Fruit fly (Drosophila melanogaster) whole organism, larva: ENCODE measurements around the gene Ca-Ma2d.

Experiments used
- noc ChIP-seq: fragments of 200-800 bp; sonication (Bioruptor generic); optimal IDR thresholded peaks from 3 replicates; lab custom pipeline; 2019; ENCODE audit warnings: missing biosample characterization, mild to moderate bottlenecking, missing genetic modification characterization, moderate library complexity

The Ca-Ma2d gene

DNA sequence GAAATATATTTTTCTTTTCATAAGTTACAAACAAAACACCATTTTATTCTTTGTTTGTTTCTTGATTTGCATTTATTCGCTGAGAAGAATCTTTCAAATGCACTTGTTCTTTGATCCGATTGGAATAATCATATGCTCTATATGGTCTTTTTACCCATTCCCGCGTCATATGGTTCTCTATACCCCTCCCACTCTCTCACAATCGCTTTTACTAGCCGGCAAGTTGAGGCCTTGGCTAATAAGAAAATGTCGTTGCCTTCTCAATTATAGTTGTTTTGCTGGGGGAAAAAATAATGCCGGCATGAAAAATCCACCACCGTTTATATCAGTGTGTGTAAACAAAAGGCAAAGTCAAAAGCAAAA lies 37.6 kb downstream of the Ca-Ma2d start:
- no peak for TF ChIP-seq noc (tag; lab: Kevin White, UChicago)

DNA sequence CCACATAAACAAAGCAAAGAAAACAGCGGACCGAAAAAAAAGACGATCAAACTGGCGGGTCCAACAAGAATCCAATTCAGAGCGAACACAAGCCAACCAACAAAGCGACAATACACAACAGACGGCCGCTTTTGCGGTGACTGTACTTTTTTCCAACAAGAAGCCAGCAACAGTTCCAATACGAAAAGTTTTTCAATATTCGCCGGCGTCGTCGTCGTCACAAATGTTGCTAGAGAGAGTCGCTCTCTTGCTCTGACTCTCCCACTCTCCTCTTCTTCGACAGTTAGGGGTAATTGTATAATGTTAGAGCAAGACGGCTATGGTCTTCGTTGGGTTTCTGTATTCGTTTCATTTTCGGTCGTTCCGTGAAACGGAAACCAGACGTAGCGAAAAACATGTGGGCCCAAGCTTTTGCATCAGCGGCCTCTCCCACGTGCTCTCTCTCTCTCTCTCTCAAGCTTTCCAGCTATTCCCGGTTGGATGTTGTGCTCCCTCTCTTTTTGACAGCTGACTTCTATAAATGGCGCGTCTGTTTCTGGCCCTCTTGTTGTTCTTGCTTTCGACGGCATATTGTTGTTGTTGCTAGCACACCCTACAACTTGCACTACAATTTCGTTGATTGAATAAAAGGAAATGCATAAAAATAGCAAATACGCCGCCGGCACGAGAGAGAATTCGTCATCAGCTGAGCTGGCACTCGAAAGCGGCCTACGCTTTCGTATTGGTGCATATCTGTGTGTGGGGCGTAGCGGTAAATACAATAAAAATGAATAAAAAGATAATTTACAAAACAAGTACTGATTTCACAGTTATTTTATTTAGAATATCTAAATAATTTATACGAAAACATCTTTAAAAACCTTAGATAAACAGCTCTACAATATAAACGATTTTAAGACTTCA lies 38.2 kb downstream of the Ca-Ma2d start:
- TF ChIP-seq noc (tag; lab: Kevin White, UChicago), result peak; percentile 73

dm6 chr2L:16270667-16271485 lies 39.6 kb downstream of the Ca-Ma2d start:
- peak; percentile 92 for TF ChIP-seq noc (tag; lab: Kevin White, UChicago)

DNA sequence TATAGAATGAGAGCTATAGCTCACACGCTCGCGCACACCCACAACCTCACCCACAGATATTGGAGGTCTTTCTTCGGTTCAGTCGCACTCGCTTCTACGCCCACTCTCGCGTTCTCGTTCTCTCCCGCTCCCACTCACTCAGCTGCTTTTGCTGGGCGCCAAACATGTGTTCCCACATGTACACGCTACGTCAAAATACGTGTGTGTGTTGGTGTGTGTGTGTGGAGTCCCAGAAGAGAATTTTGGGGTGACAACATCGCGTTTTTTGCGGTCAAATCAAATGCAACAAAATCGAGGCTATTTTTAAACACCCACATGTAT lies 40.2 kb downstream of the Ca-Ma2d start:
- no peak for TF ChIP-seq noc (tag; lab: Kevin White, UChicago)

- TF ChIP-seq noc (tag; lab: Kevin White, UChicago), result no peak
Observed at dm6 chr2L:16272730-16273129, 41.5 kb downstream of the Ca-Ma2d start.

- TF ChIP-seq noc (tag; lab: Kevin White, UChicago), result no peak
Observed at dm6 chr2L:16273439-16273838, 42.2 kb downstream of the Ca-Ma2d start.

DNA sequence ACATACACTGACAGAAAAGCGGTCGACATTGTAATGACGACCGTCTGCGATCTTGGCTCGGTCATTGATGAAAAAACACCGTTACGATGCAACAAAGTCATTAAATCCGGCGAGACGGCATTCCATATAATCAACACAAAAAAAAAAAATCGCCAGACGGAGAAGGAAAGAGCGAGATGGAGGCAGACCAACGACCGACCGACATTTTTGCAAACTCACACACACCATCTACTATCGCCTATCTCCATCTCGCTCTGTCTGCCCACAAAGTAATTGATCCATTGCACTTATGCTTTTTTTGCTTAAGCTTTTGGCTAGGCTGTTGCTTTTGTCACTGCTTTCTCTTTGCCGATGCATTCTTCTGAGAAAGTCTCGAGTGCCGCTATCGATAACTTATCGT lies 42.8 kb downstream of the Ca-Ma2d start:
- no peak for TF ChIP-seq noc (tag; lab: Kevin White, UChicago)

dm6 chr2L:16275177-16275808 lies 44.0 kb downstream of the Ca-Ma2d start:
- no peak for TF ChIP-seq noc (tag; lab: Kevin White, UChicago)

dm6 chr2L:16275809-16276178 lies 44.5 kb downstream of the Ca-Ma2d start:
- TF ChIP-seq noc (tag; lab: Kevin White, UChicago), result no peak

DNA sequence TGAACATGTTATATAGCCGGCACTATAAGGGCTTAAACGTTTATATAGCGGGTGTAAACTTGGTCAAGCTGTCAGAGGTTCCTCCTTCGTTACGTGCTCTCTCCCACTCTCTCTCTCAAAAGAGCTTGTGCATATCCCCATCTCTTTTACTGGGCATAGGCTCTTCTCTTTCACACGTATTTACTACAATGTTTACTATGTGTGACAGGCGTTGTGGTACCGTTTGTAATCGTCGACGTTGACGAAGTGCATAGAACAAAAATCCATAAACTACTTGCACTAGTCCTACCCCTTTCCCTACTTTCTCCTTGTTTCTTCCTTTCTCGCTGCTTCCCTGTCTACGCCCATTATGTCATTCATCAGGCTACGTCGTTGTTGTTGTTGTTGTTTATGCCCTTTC lies 45.5 kb downstream of the Ca-Ma2d start:
- TF ChIP-seq noc (tag; lab: Kevin White, UChicago), result no peak

dm6 chr2L:16277922-16278321 lies 46.6 kb downstream of the Ca-Ma2d start:
- TF ChIP-seq noc (tag; lab: Kevin White, UChicago), result no peak

DNA sequence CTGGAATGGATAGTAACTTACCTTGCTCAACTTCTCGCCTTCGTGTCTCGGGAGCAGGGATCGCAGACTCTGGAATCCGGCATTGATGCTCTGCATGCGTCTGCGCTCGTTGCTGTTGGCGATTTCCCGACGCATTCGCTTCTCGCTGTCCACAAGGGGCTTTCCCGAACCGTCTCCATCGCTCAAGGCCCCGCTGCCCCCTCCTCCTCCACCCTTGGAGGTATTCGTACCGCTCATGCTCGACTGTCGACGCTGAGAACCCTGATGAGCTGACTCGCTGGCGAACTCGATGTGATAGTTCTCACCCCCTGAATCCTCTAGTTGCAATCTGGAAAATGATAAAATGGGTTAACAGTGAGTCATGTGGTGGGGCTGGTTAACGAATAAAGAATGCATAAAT lies 47.6 kb downstream of the Ca-Ma2d start:
- no peak for TF ChIP-seq noc (tag; lab: Kevin White, UChicago)

DNA sequence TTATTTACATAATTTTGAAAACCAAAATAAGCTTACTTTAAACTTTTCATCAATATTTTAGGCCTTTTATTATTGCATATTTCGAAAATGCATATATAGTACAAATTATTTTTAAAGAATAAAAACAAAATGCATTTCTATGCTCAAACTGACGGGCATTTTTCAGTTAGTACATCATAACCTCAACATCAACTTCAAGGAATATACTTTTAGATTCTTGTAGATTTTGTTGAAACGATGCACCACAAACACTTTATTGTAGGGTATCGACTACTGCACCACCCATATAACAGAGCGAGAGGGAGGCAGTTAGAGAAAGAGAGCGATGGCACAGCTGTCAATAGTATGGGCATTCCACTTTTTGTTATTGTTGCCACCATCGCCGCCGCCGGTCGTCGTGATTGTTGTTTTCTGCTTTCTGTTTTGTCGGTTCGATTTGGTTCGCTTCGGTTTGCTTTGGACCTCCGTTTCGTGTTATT lies 48.5 kb downstream of the Ca-Ma2d start:
- peak; percentile 67 for TF ChIP-seq noc (tag; lab: Kevin White, UChicago)

dm6 chr2L:16281419-16282076 lies 50.3 kb downstream of the Ca-Ma2d start:
- TF ChIP-seq noc (tag; lab: Kevin White, UChicago), result no peak

dm6 chr2L:16282077-16282471 lies 50.8 kb downstream of the Ca-Ma2d start:
- TF ChIP-seq noc (tag; lab: Kevin White, UChicago), result no peak

DNA sequence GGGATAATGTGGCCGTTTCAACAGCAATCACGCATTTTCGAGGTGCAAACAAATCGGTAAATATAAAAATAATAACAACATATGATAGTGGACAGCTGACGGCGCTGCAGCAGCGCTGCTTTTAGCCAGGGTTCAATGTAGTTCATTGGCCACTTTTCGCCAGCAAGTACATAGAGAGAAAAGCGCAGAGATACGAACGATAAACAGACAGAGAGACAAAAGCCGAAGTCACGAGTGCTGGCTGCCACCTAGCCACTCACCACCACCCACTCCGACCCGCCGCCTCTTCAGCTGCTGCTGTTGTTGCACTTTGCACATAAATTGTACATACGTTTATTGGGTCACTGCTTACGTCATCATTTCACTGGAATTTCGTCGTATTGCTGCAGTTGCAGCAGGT lies 51.6 kb downstream of the Ca-Ma2d start:
- no peak for TF ChIP-seq noc (tag; lab: Kevin White, UChicago)
